Worm (Caenorhabditis elegans) whole organism, L4 larva: Measurements from ENCODE around the gene ZC239.22.

Source experiments
- Y48G9A.11 ChIP-seq: fragments of 200-800 bp; sonication (Bioruptor generic); IDR thresholded peaks from 2 replicates; pipeline ENCODE4 v1.3.6; 2022; ENCODE audit warnings: missing genetic modification reagents, missing genetic modification characterization, missing compliant biosample characterization
- dve-1 ChIP-seq: sonication (generic microtip); optimal IDR thresholded peaks from 2 replicates; lab custom pipeline; 2017; ENCODE audit warnings: antibody characterized with exemption, mild to moderate bottlenecking, missing genetic modification characterization, missing compliant biosample characterization; ENCODE audit not compliant: insufficient read depth
- lin-15B ChIP-seq: fragments of 150-350 bp; sonication (generic microtip); optimal IDR thresholded peaks from 3 replicates; lab custom pipeline; 2014; ENCODE audit warnings: missing biosample characterization, missing genetic modification characterization
- nhr-11 ChIP-seq: fragments of 150-350 bp; optimal IDR thresholded peaks from 2 replicates; lab custom pipeline; 2014; ENCODE audit warnings: missing biosample characterization, missing genetic modification characterization
- rbr-2 ChIP-seq: sonication (generic microtip); optimal IDR thresholded peaks from 2 replicates; lab custom pipeline; 2016; ENCODE audit warnings: missing genotype, missing genetic modification characterization, missing compliant biosample characterization
- unc-39 ChIP-seq: sonication (generic microtip); optimal IDR thresholded peaks from 2 replicates; lab custom pipeline; 2017; ENCODE audit warnings: missing biosample characterization, missing genetic modification characterization
- zfp-3 ChIP-seq: fragments of 200-800 bp; sonication (Bioruptor generic); conservative IDR thresholded peaks from 2 replicates; pipeline ENCODE4 v1.3.6; 2022; ENCODE audit warnings: missing genetic modification reagents, missing genetic modification characterization, missing compliant biosample characterization

ce11 chrII:3262504-3262903 is 41.9 kb upstream of the ZC239.22 start, which contains the start of gene F02E11.2:
- TF ChIP-seq nhr-11 (tag; lab: Kevin White, UChicago) (no peak), lin-15B (no peak), Y48G9A.11 (GFP tag; lab: Robert Waterston, UW) (no peak), zfp-3 (GFP tag; lab: Robert Waterston, UW) (no peak), rbr-2 (tag; lab: Kevin White, UChicago) (no peak), unc-39 (tag; lab: Kevin White, UChicago) (no peak), dve-1 (tag; lab: Kevin White, UChicago) (no peak)
